Worm (Caenorhabditis elegans): Measurements from ENCODE around the gene unc-7.
A peak's percentile ranks its signal among the peaks of the same experiment; 100 is the strongest.

The unc-7 gene

ce11 chrX:15100369-15100963, 47.1 kb downstream of the unc-7 start, which contains the start of gene dhhc-1 (continued):
- TF ChIP-seq pag-3 (tag; optimal IDR thresholded peaks at IDR 0.05; ENCODE audit: borderline replicate concordance, insufficient read depth) (peak; percentile 63), mep-1 (tag; optimal IDR thresholded peaks at IDR 0.05) (peak; percentile 48)

ce11 chrX:15097763-15098162, 49.8 kb downstream of the unc-7 start, which contains the start of gene F09B12.3:
TSS of gene F09B12.3 (minus strand) at chrX:15097954.
- TF ChIP-seq tlp-1 (tag; optimal IDR thresholded peaks at IDR 0.05) = peak; percentile 33
- TF ChIP-seq isw-1 (GFP tag; IDR thresholded peaks at IDR 0.05) = no peak
- TF ChIP-seq pqm-1 (tag; optimal IDR thresholded peaks at IDR 0.05) = peak; percentile 55
- no peak for TF ChIP-seq nhr-71 (tag; optimal IDR thresholded peaks at IDR 0.05)
- peak; percentile 77 for TF ChIP-seq elt-2 (tag; optimal IDR thresholded peaks at IDR 0.05)

ce11 chrX:15096277-15096676, 51.3 kb downstream of the unc-7 start:
- TF ChIP-seq fkh-8 (tag; optimal IDR thresholded peaks at IDR 0.05) = no peak
- no peak for TF ChIP-seq sptf-1 (tag; optimal IDR thresholded peaks at IDR 0.05)
- no peak for TF ChIP-seq mdl-1 (tag; optimal IDR thresholded peaks at IDR 0.05)
- TF ChIP-seq egl-13 (tag; optimal IDR thresholded peaks at IDR 0.05) = no peak
- TF ChIP-seq lsy-2 (tag; optimal IDR thresholded peaks at IDR 0.05) = no peak
- no peak for TF ChIP-seq nhr-47 (tag; optimal IDR thresholded peaks at IDR 0.05)
- no peak for TF ChIP-seq nhr-90 (tag; optimal IDR thresholded peaks at IDR 0.05; ENCODE audit: poor library complexity)
- TF ChIP-seq nhr-85 (tag) = no peak

ce11 chrX:15094973-15095372, 52.6 kb downstream of the unc-7 start, which contains the start of gene F09B12.7:
TSS of gene F09B12.7 (minus strand) at chrX:15095073.
- TF ChIP-seq unc-98 (GFP tag; IDR thresholded peaks at IDR 0.05) (no peak), lsy-2 (tag; optimal IDR thresholded peaks at IDR 0.05) (no peak), ceh-90 (tag; optimal IDR thresholded peaks at IDR 0.05) (no peak), aly-2 (tag; optimal IDR thresholded peaks at IDR 0.05) (no peak), fkh-10 (GFP tag; optimal IDR thresholded peaks at IDR 0.05) (no peak), hpl-2 (GFP tag; optimal IDR thresholded peaks at IDR 0.05) (no peak), nhr-90 (tag; optimal IDR thresholded peaks at IDR 0.05; ENCODE audit: poor library complexity) (no peak), xbp-1 (tag; optimal IDR thresholded peaks at IDR 0.05) (no peak), elt-2 (tag; optimal IDR thresholded peaks at IDR 0.05) (no peak), nhr-77 (tag; optimal IDR thresholded peaks at IDR 0.05) (no peak), nhr-20 (tag; optimal IDR thresholded peaks at IDR 0.05) (no peak), nhr-28 (tag; optimal IDR thresholded peaks at IDR 0.05) (no peak), efl-1 (optimal IDR thresholded peaks at IDR 0.05) (no peak), efl-1 (GFP tag; optimal IDR thresholded peaks at IDR 0.05 in 1 of 2) (no peak), zag-1 (tag; optimal IDR thresholded peaks at IDR 0.05) (no peak), unc-62 (GFP tag; optimal IDR thresholded peaks at IDR 0.05) (no peak)

ce11 chrX:15092775-15093386, 54.7 kb downstream of the unc-7 start:
- TF ChIP-seq unc-130 (tag; optimal IDR thresholded peaks at IDR 0.05) (no peak), snpc-4 (tag; optimal IDR thresholded peaks at IDR 0.05) (peak; percentile 74), efl-1 (optimal IDR thresholded peaks at IDR 0.05) (no peak), efl-1 (GFP tag; optimal IDR thresholded peaks at IDR 0.05 in 1 of 2) (peak in 1 of 2 experiments; percentile 87)

- TF ChIP-seq nhr-85 (tag) (no peak), ceh-82 (tag; optimal IDR thresholded peaks at IDR 0.05) (no peak), dsc-1 (tag; optimal IDR thresholded peaks at IDR 0.05) (no peak), nhr-90 (tag; optimal IDR thresholded peaks at IDR 0.05; ENCODE audit: poor library complexity) (no peak), unc-30 (tag; optimal IDR thresholded peaks at IDR 0.05) (no peak), sox-4 (tag; optimal IDR thresholded peaks at IDR 0.05) (no peak), elt-2 (tag; optimal IDR thresholded peaks at IDR 0.05) (peak; percentile 45), lin-35 (GFP tag; optimal IDR thresholded peaks at IDR 0.05) (peak in 1 of 2 experiments; percentile 16), egl-27 (tag; optimal IDR thresholded peaks at IDR 0.05) (no peak), sup-37 (GFP tag; optimal IDR thresholded peaks at IDR 0.05) (no peak), skn-1 (tag; optimal IDR thresholded peaks at IDR 0.05) (no peak), C04F5.9 (tag; optimal IDR thresholded peaks at IDR 0.05) (no peak), C34B4.2 (tag; optimal IDR thresholded peaks at IDR 0.05) (no peak), ceh-8 (GFP tag; optimal IDR thresholded peaks at IDR 0.05) (no peak), aha-1 (tag; optimal IDR thresholded peaks at IDR 0.05) (no peak), nhr-76 (tag; optimal IDR thresholded peaks at IDR 0.05) (no peak), isw-1 (GFP tag; IDR thresholded peaks at IDR 0.05) (no peak)
Observed at ce11 chrX:15089123-15089522, 58.4 kb downstream of the unc-7 start, which contains the start of gene flr-4. TSS of gene flr-4 (plus strand) at chrX:15089397.
